Fruit fly (Drosophila melanogaster) whole organism, prepupa: Measurements from ENCODE around the gene CG12998.

Experiments used
- Blimp-1 ChIP-seq: fragments of 200-800 bp; sonication (Bioruptor generic); optimal IDR thresholded peaks from 3 replicates; lab custom pipeline; 2017; ENCODE audit warnings: missing biosample characterization, missing genetic modification characterization, mild to moderate bottlenecking, moderate library complexity, missing genetic modification reagents
- CG10631 ChIP-seq: fragments of 200-800 bp; sonication (Bioruptor generic); optimal IDR thresholded peaks from 2 replicates; lab custom pipeline; 2016; ENCODE audit warnings: missing biosample characterization, missing genetic modification characterization
- CG11762 ChIP-seq: fragments of 200-800 bp; sonication (Bioruptor generic); optimal IDR thresholded peaks from 3 replicates; lab custom pipeline; 2016; ENCODE audit warnings: missing biosample characterization, missing genetic modification characterization; ENCODE audit not compliant: insufficient read depth
- CG11902 ChIP-seq: fragments of 200-800 bp; sonication (Bioruptor generic); optimal IDR thresholded peaks from 3 replicates; lab custom pipeline; 2016; ENCODE audit warnings: missing biosample characterization, missing genetic modification characterization
- CG15336 ChIP-seq: fragments of 200-800 bp; sonication (Bioruptor generic); IDR thresholded peaks from 2 replicates; pipeline ENCODE4 v1.3.6; 2022; ENCODE audit warnings: missing biosample characterization, missing genetic modification characterization
- CG1621 ChIP-seq: fragments of 200-800 bp; sonication (Bioruptor generic); optimal IDR thresholded peaks from 3 replicates; lab custom pipeline; 2018; ENCODE audit warnings: missing biosample characterization, mild to moderate bottlenecking, missing genetic modification characterization
- CG16779 ChIP-seq: fragments of 200-800 bp; sonication (Bioruptor generic); optimal IDR thresholded peaks from 3 replicates; lab custom pipeline; 2017; ENCODE audit warnings: missing biosample characterization, mild to moderate bottlenecking, missing genetic modification characterization
- CG3032 ChIP-seq: fragments of 200-800 bp; optimal IDR thresholded peaks from 2 replicates; lab custom pipeline; 2019; ENCODE audit warnings: missing biosample characterization, mild to moderate bottlenecking, missing genetic modification characterization, moderate library complexity
- CG31627 ChIP-seq: fragments of 200-800 bp; sonication (Bioruptor generic); optimal IDR thresholded peaks from 3 replicates; lab custom pipeline; 2016; ENCODE audit warnings: missing biosample characterization, missing genetic modification characterization
- CG32006 ChIP-seq: fragments of 200-800 bp; sonication (Bioruptor generic); optimal IDR thresholded peaks from 3 replicates; lab custom pipeline; 2017; ENCODE audit warnings: missing biosample characterization, mild to moderate bottlenecking, missing genetic modification characterization
- CG34406 ChIP-seq: fragments of 200-800 bp; sonication (Bioruptor generic); optimal IDR thresholded peaks from 3 replicates; lab custom pipeline; 2016; ENCODE audit warnings: missing biosample characterization, missing genetic modification characterization
- CG6163 ChIP-seq: fragments of 200-800 bp; sonication (Bioruptor generic); IDR thresholded peaks from 3 replicates; pipeline ENCODE4 v1.3.6; 2022; ENCODE audit warnings: missing biosample characterization, missing genetic modification characterization
- CG6276 ChIP-seq: fragments of 200-800 bp; sonication (Bioruptor generic); optimal IDR thresholded peaks from 2 replicates; lab custom pipeline; 2017; ENCODE audit warnings: missing biosample characterization, mild to moderate bottlenecking, missing genetic modification characterization
- CG6792 ChIP-seq: fragments of 200-800 bp; sonication (Bioruptor generic); optimal IDR thresholded peaks from 3 replicates; lab custom pipeline; 2016; ENCODE audit warnings: missing biosample characterization, missing genetic modification characterization
- CG6808 ChIP-seq: fragments of 200-800 bp; sonication (Bioruptor generic); optimal IDR thresholded peaks from 3 replicates; lab custom pipeline; 2017; ENCODE audit warnings: missing biosample characterization, missing genetic modification characterization, mild to moderate bottlenecking, moderate library complexity, missing genetic modification reagents
- CG6854 ChIP-seq: fragments of 200-800 bp; sonication (Bioruptor generic); optimal IDR thresholded peaks from 2 replicates; lab custom pipeline; 2017; ENCODE audit warnings: missing biosample characterization, mild to moderate bottlenecking, missing genetic modification characterization
- CG8119 ChIP-seq: fragments of 200-800 bp; sonication (Bioruptor generic); IDR thresholded peaks from 3 replicates; pipeline ENCODE4 v1.3.6; 2022; ENCODE audit warnings: missing biosample characterization, missing genetic modification characterization
- CG8319 ChIP-seq: fragments of 200-800 bp; sonication (Bioruptor generic); optimal IDR thresholded peaks from 3 replicates; lab custom pipeline; 2016; ENCODE audit warnings: missing biosample characterization, missing genetic modification characterization
- Eip75B ChIP-seq: fragments of 200-800 bp; sonication (Bioruptor generic); optimal IDR thresholded peaks from 3 replicates; lab custom pipeline; 2016; ENCODE audit warnings: missing biosample characterization, missing genetic modification characterization
- Eip93F ChIP-seq: fragments of 200-800 bp; sonication (Bioruptor generic); optimal IDR thresholded peaks from 2 replicates; lab custom pipeline; 2016; ENCODE audit warnings: missing biosample characterization, mild to moderate bottlenecking, missing genetic modification characterization
- Ets21C ChIP-seq: fragments of 200-800 bp; sonication (Bioruptor generic); optimal IDR thresholded peaks from 3 replicates; lab custom pipeline; 2016; ENCODE audit warnings: missing biosample characterization, missing genetic modification characterization
- Ets96B ChIP-seq: fragments of 200-800 bp; optimal IDR thresholded peaks from 2 replicates; lab custom pipeline; 2019; ENCODE audit warnings: missing biosample characterization, mild to moderate bottlenecking, missing genetic modification characterization, moderate library complexity
- Hr38 ChIP-seq: sonication (Bioruptor generic); optimal IDR thresholded peaks from 2 replicates; lab custom pipeline; 2016; ENCODE audit warnings: missing biosample characterization, missing genetic modification characterization
- Hr39 ChIP-seq: fragments of 200-800 bp; sonication (Bioruptor generic); optimal IDR thresholded peaks from 2 replicates; lab custom pipeline; 2016; ENCODE audit warnings: missing biosample characterization, missing genetic modification characterization
- Lpt ChIP-seq: fragments of 200-800 bp; sonication (Bioruptor generic); optimal IDR thresholded peaks from 3 replicates; lab custom pipeline; 2016; ENCODE audit warnings: missing biosample characterization, missing genetic modification characterization
- OdsH ChIP-seq: fragments of 200-800 bp; sonication (Bioruptor generic); optimal IDR thresholded peaks from 3 replicates; lab custom pipeline; 2016; ENCODE audit warnings: missing biosample characterization, missing genetic modification characterization
- Smox ChIP-seq: fragments of 200-800 bp; sonication (Bioruptor generic); optimal IDR thresholded peaks from 3 replicates; lab custom pipeline; 2016; ENCODE audit warnings: missing biosample characterization, missing genetic modification characterization
- Sox102F ChIP-seq: fragments of 200-800 bp; sonication (Bioruptor generic); optimal IDR thresholded peaks from 2 replicates; lab custom pipeline; 2016; ENCODE audit warnings: missing biosample characterization, mild to moderate bottlenecking, missing genetic modification characterization
- Sox14 ChIP-seq: fragments of 200-800 bp; sonication (Bioruptor generic); optimal IDR thresholded peaks from 3 replicates; lab custom pipeline; 2016; ENCODE audit warnings: missing biosample characterization, missing genetic modification characterization
- Sox15 ChIP-seq: fragments of 200-800 bp; sonication (Bioruptor generic); optimal IDR thresholded peaks from 3 replicates; lab custom pipeline; 2016; ENCODE audit warnings: missing biosample characterization, missing genetic modification characterization
- achi ChIP-seq: fragments of 200-800 bp; sonication (Bioruptor generic); optimal IDR thresholded peaks from 3 replicates; lab custom pipeline; 2016; ENCODE audit warnings: missing biosample characterization, missing genetic modification characterization
- acj6 ChIP-seq: fragments of 200-800 bp; sonication (Bioruptor generic); optimal IDR thresholded peaks from 3 replicates; lab custom pipeline; 2016; ENCODE audit warnings: missing biosample characterization, missing genetic modification characterization
- cyc ChIP-seq: fragments of 200-800 bp; sonication (Bioruptor generic); optimal IDR thresholded peaks from 3 replicates; lab custom pipeline; 2016; ENCODE audit warnings: missing biosample characterization, missing genetic modification characterization
- dac ChIP-seq: fragments of 200-800 bp; sonication (Bioruptor generic); optimal IDR thresholded peaks from 2 replicates; lab custom pipeline; 2017; ENCODE audit warnings: missing biosample characterization, mild to moderate bottlenecking, missing genetic modification characterization
- dsx ChIP-seq: fragments of 200-800 bp; optimal IDR thresholded peaks from 3 replicates; lab custom pipeline; 2019; ENCODE audit warnings: missing biosample characterization, mild to moderate bottlenecking, missing genetic modification characterization, moderate library complexity; ENCODE audit not compliant: poor library complexity, severe bottlenecking
- eg ChIP-seq: fragments of 200-800 bp; sonication (Bioruptor generic); IDR thresholded peaks from 3 replicates; pipeline ENCODE4 v1.3.6; 2022; ENCODE audit warnings: missing biosample characterization, missing genetic modification characterization
- esn ChIP-seq: fragments of 200-800 bp; sonication (Bioruptor generic); optimal IDR thresholded peaks from 2 replicates; lab custom pipeline; 2016; ENCODE audit warnings: missing biosample characterization, mild to moderate bottlenecking, missing genetic modification characterization, moderate library complexity
- fd59A ChIP-seq: fragments of 200-800 bp; sonication (Bioruptor generic); optimal IDR thresholded peaks from 2 replicates; lab custom pipeline; 2017; ENCODE audit warnings: missing biosample characterization, mild to moderate bottlenecking, missing genetic modification characterization, missing genetic modification reagents
- fd85E ChIP-seq: fragments of 200-800 bp; sonication (Bioruptor generic); optimal IDR thresholded peaks from 3 replicates; lab custom pipeline; 2016; ENCODE audit warnings: missing biosample characterization, missing genetic modification characterization
- lz ChIP-seq: fragments of 200-800 bp; sonication (Bioruptor generic); optimal IDR thresholded peaks from 3 replicates; lab custom pipeline; 2016; ENCODE audit warnings: missing biosample characterization, missing genetic modification characterization
- salr ChIP-seq, 2 experiments: fragments of 200-800 bp; sonication (Bioruptor generic); optimal IDR thresholded peaks; 3 replicates each; lab custom pipeline; 2016 to 2018; ENCODE audit warnings: missing biosample characterization in 2 of 2, missing genetic modification characterization in 2 of 2, mild to moderate bottlenecking in 1 of 2
- spab ChIP-seq: fragments of 200-800 bp; sonication (Bioruptor generic); optimal IDR thresholded peaks from 2 replicates; lab custom pipeline; 2017; ENCODE audit warnings: missing biosample characterization, mild to moderate bottlenecking, missing genetic modification characterization, missing genetic modification reagents
- svp ChIP-seq: fragments of 200-800 bp; sonication (Bioruptor generic); peaks from one replicate; lab custom pipeline; 2016; ENCODE audit warnings: missing biosample characterization, missing genetic modification characterization
- topi ChIP-seq: fragments of 200-800 bp; sonication (Bioruptor generic); optimal IDR thresholded peaks from 3 replicates; lab custom pipeline; 2016; ENCODE audit warnings: missing biosample characterization, missing genetic modification characterization
- vri ChIP-seq: fragments of 200-800 bp; sonication (Bioruptor generic); optimal IDR thresholded peaks from 3 replicates; lab custom pipeline; 2016; ENCODE audit warnings: missing biosample characterization, mild to moderate bottlenecking, missing genetic modification characterization

Gene CG12998

DNA sequence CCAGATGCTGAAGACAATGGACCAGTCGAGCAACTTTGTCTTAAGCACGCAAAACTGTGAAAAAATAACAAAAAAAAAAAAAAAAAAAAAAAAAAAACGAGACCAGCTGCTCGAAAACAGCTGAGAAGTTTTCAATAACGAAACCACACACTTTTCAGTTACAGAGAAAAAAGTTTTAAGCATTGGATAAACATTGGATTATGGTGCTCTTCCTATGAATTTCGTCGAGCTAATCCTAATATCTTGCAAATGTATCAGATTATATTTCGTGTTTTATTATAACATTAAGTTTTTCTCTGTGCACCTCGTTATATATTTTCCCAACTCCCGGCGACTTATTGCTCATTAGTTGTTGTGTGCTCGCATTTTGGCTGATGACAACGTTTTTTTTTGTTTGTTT, 41.9 kb upstream of the CG12998 start (continued):
- TF ChIP-seq CG32006 (GFP tag; lab: Kevin White, UChicago) (peak; percentile 61), fd59A (GFP tag; lab: Kevin White, UChicago) (no peak), achi (GFP tag; lab: Kevin White, UChicago) (peak; percentile 37), CG1621 (no peak), Ets96B (tag; lab: Kevin White, UChicago) (no peak), CG6276 (GFP tag; lab: Kevin White, UChicago) (peak; percentile 22), topi (GFP tag; lab: Kevin White, UChicago) (peak; percentile 69), Hr38 (GFP tag; lab: Kevin White, UChicago) (no peak), CG8319 (GFP tag; lab: Kevin White, UChicago) (no peak), CG6854 (GFP tag; lab: Kevin White, UChicago) (no peak), Sox14 (GFP tag; lab: Kevin White, UChicago) (peak; percentile 35), Blimp-1 (GFP tag; lab: Kevin White, UChicago) (no peak), fd85E (no peak), Eip93F (GFP tag; lab: Kevin White, UChicago) (no peak), cyc (peak; percentile 48), OdsH (GFP tag; lab: Kevin White, UChicago) (peak; percentile 39), CG6163 (GFP tag; lab: Robert Waterston, UW) (peak; percentile 74), CG34406 (GFP tag; lab: Kevin White, UChicago) (peak; percentile 1), Smox (no peak), Hr39 (GFP tag; lab: Kevin White, UChicago) (peak; percentile 25), CG10631 (peak; percentile 31), CG6808 (GFP tag; lab: Kevin White, UChicago) (no peak), CG16779 (tag; lab: Kevin White, UChicago) (no peak), CG15336 (peak; percentile 79), Ets21C (GFP tag; lab: Kevin White, UChicago) (no peak), spab (no peak), dac (peak; percentile 28), svp (GFP tag; lab: Kevin White, UChicago) (peak; percentile 46), Eip75B (GFP tag; lab: Kevin White, UChicago) (peak; percentile 10), dsx (no peak)

DNA sequence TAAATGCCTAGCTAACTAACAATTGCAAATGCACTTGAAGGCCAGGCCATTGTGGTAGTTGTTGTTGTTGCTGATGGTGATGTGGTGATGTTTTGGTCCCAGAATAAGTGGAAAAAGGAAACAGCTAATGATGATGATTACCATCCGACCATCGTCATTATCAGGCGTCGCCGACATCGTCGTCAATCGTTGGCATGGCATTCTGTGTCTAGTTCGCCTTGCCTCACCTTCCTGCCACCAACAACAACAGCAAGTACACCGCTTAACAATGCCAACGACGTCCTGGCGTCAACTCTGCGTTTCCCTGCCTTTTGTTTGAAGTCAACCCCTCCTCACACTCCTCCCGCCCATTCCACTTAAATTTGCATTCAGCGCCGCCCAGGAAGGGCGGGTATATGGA, 40.9 kb upstream of the CG12998 start:
- peak; percentile 38; the same call in 2 of the 3 replicates for TF ChIP-seq CG6163 (GFP tag; lab: Robert Waterston, UW)
- no peak for TF ChIP-seq CG11762 (GFP tag; lab: Kevin White, UChicago)

DNA sequence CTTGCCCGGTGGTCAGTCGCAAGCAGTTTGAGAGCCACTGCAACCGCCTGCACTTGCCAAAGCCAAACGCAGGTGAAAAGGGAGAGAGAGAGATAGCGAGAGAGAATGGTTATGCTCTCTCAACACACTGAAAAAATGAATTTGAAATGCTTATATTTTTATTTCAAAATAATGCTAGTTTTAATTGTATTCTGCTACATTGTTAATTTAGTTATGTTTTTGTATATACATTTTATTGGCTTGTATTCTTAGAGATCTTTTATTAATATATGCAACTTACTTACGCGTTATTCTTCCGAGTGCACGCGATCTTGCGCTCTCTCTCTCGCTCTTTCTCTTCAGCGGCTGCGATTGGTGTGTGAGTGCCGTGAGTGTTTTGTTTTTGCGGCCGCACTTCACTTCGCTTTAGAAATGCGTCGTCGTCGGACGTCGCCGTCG, 40.0 kb upstream of the CG12998 start:
- TF ChIP-seq Smox (no peak), esn (GFP tag; lab: Kevin White, UChicago) (peak; percentile 13), Ets96B (tag; lab: Kevin White, UChicago) (peak; percentile 97), eg (GFP tag; lab: Robert Waterston, UW) (peak; percentile 99), acj6 (GFP tag; lab: Kevin White, UChicago) (peak; percentile 49), dac (no peak), fd85E (peak; percentile 92), cyc (peak; percentile 98), lz (GFP tag; lab: Kevin White, UChicago) (peak; percentile 90), Sox14 (GFP tag; lab: Kevin White, UChicago) (peak; percentile 37), Sox15 (GFP tag; lab: Kevin White, UChicago) (peak; percentile 84), spab (peak; percentile 95), CG11762 (GFP tag; lab: Kevin White, UChicago) (peak; percentile 98), CG6854 (GFP tag; lab: Kevin White, UChicago) (peak; percentile 97), CG6276 (GFP tag; lab: Kevin White, UChicago) (peak; percentile 97), CG10631 (peak; percentile 88), CG6792 (no peak), OdsH (GFP tag; lab: Kevin White, UChicago) (peak; percentile 34), vri (GFP tag; lab: Kevin White, UChicago) (peak; percentile 31), Eip75B (GFP tag; lab: Kevin White, UChicago) (peak; percentile 98), CG3032 (peak; percentile 98), Eip93F (GFP tag; lab: Kevin White, UChicago) (peak; percentile 96), Lpt (no peak), CG11902 (GFP tag; lab: Kevin White, UChicago) (peak; percentile 95), Hr39 (GFP tag; lab: Kevin White, UChicago) (no peak), CG31627 (GFP tag; lab: Kevin White, UChicago) (no peak), dsx (peak; percentile 99), Blimp-1 (GFP tag; lab: Kevin White, UChicago) (peak; percentile 92), topi (GFP tag; lab: Kevin White, UChicago) (peak; percentile 99), CG8119 (GFP tag; lab: Robert Waterston, UW) (0 out of 3 replicates have a peak, but pooled peaks have one; percentile 15), Sox102F (GFP tag; lab: Kevin White, UChicago) (no peak), CG32006 (GFP tag; lab: Kevin White, UChicago) (no peak), svp (GFP tag; lab: Kevin White, UChicago) (peak; percentile 100), salr (GFP tag; optimal IDR thresholded peaks at IDR 0.05; lab: Kevin White, UChicago) (peak; percentile 89 to 93)
